Worm (Caenorhabditis elegans) whole organism, mixed stage, embryonic: ENCODE results near the gene ceh-74.

Source experiments
- blmp-1 ChIP-seq: fragments of 150-350 bp; optimal IDR thresholded peaks from 2 replicates; lab custom pipeline; 2014; ENCODE audit warnings: missing biosample characterization, missing genetic modification characterization
- ceh-39 ChIP-seq: fragments of 150-350 bp; optimal IDR thresholded peaks from 2 replicates; lab custom pipeline; 2014; ENCODE audit warnings: missing biosample characterization, missing genetic modification characterization
- elt-3 ChIP-seq: fragments of 150-350 bp; optimal IDR thresholded peaks from 2 replicates; lab custom pipeline; 2014; ENCODE audit warnings: missing biosample characterization, missing genetic modification characterization
- ham-2 ChIP-seq: fragments of 200-800 bp; sonication (Bioruptor generic); optimal IDR thresholded peaks from 2 replicates; lab custom pipeline; 2018; ENCODE audit warnings: mild to moderate bottlenecking, missing genetic modification characterization, missing compliant biosample characterization
- lin-13 ChIP-seq: fragments of 150-350 bp; optimal IDR thresholded peaks from 2 replicates; lab custom pipeline; 2014; ENCODE audit warnings: missing biosample characterization, missing genetic modification characterization
- mab-5 ChIP-seq: fragments of 150-350 bp; optimal IDR thresholded peaks from 2 replicates; lab custom pipeline; 2014; ENCODE audit warnings: missing biosample characterization, missing genetic modification characterization
- mep-1 ChIP-seq: fragments of 150-350 bp; optimal IDR thresholded peaks from 2 replicates; lab custom pipeline; 2017; ENCODE audit warnings: missing biosample characterization, missing genetic modification reagents, missing genetic modification characterization, inconsistent platforms
- nhr-12 ChIP-seq: fragments of 150-350 bp; optimal IDR thresholded peaks from 2 replicates; lab custom pipeline; 2014; ENCODE audit warnings: missing biosample characterization, missing genetic modification characterization
- nhr-237 ChIP-seq: fragments of 150-350 bp; optimal IDR thresholded peaks from 2 replicates; lab custom pipeline; 2014; ENCODE audit warnings: missing biosample characterization, missing genetic modification characterization
- pha-4 ChIP-seq: fragments of 150-350 bp; optimal IDR thresholded peaks from 2 replicates; lab custom pipeline; 2018; ENCODE audit warnings: missing biosample characterization, missing genetic modification reagents, missing genetic modification characterization
- snpc-4 ChIP-seq: fragments of 150-350 bp; optimal IDR thresholded peaks from 2 replicates; lab custom pipeline; 2014; ENCODE audit warnings: missing biosample characterization, missing genetic modification characterization
- unc-39 ChIP-seq: fragments of 150-350 bp; optimal IDR thresholded peaks from 2 replicates; lab custom pipeline; 2014; ENCODE audit warnings: missing biosample characterization, missing genetic modification characterization
- unc-62 ChIP-seq: fragments of 150-350 bp; optimal IDR thresholded peaks from 2 replicates; lab custom pipeline; 2014; ENCODE audit warnings: missing biosample characterization, missing genetic modification reagents, missing genetic modification characterization
- ztf-11 ChIP-seq: fragments of 150-350 bp; optimal IDR thresholded peaks from 2 replicates; lab custom pipeline; 2014; ENCODE audit warnings: missing biosample characterization, missing genetic modification characterization

DNA sequence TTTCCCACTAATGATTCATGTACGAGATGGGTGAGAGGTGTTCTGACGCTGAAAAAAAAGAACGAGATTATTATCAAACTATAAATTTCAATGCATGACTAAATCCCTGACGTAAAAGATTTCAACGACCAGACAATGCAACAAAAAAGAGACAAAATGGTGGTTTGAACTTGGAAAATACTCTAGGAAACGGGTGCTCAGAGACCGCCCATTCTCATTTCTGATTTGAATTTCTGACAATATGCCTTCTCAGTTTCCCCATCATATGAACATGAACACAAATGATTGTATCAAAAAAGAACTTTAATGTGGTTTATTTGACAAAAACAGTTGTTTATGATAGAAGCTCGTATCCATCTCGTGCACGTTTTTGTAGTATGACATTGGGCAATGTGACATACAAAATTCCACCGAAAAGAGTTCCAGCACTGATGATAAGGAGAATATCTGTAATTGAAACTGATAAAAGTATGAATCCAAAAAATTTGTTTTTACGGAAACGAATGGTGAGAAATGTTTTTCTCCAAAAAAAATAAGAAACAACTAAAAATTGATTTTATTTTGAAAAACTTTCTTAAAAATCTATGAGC, 14.8 kb upstream of the ceh-74 start, which contains the start of gene srd-26:
- TF ChIP-seq nhr-237 (no peak), unc-39 (tag; lab: Kevin White, UChicago) (no peak), lin-13 (tag; lab: Kevin White, UChicago) (no peak), ztf-11 (tag; lab: Kevin White, UChicago) (no peak), blmp-1 (no peak), snpc-4 (tag; lab: Kevin White, UChicago) (no peak), unc-62 (GFP tag; lab: Kevin White, UChicago) (no peak), elt-3 (tag; lab: Kevin White, UChicago) (no peak), mab-5 (tag; lab: Kevin White, UChicago) (no peak), pha-4 (tag; lab: Kevin White, UChicago) (no peak), ham-2 (GFP tag; lab: Kevin White, UChicago) (no peak), mep-1 (tag; lab: Kevin White, UChicago) (no peak), nhr-12 (tag; lab: Kevin White, UChicago) (no peak), ceh-39 (no peak)
